Fruit fly (Drosophila melanogaster) whole organism, prepupa: Measurements from ENCODE around the gene Pop1.
A peak's percentile ranks its signal among the peaks of the same experiment; 100 is the strongest.

Source experiments
- Blimp-1 ChIP-seq: fragments of 200-800 bp; sonication (Bioruptor generic); optimal IDR thresholded peaks from 3 replicates; lab custom pipeline; 2017; ENCODE audit warnings: missing biosample characterization, missing genetic modification characterization, mild to moderate bottlenecking, moderate library complexity, missing genetic modification reagents
- CG10631 ChIP-seq: fragments of 200-800 bp; sonication (Bioruptor generic); optimal IDR thresholded peaks from 2 replicates; lab custom pipeline; 2016; ENCODE audit warnings: missing biosample characterization, missing genetic modification characterization
- CG10669 ChIP-seq: fragments of 200-800 bp; sonication (Bioruptor generic); optimal IDR thresholded peaks from 3 replicates; lab custom pipeline; 2018; ENCODE audit warnings: missing biosample characterization, mild to moderate bottlenecking, missing genetic modification characterization, moderate library complexity
- CG11762 ChIP-seq: fragments of 200-800 bp; sonication (Bioruptor generic); optimal IDR thresholded peaks from 3 replicates; lab custom pipeline; 2016; ENCODE audit warnings: missing biosample characterization, missing genetic modification characterization; ENCODE audit not compliant: insufficient read depth
- CG11902 ChIP-seq: fragments of 200-800 bp; sonication (Bioruptor generic); optimal IDR thresholded peaks from 3 replicates; lab custom pipeline; 2016; ENCODE audit warnings: missing biosample characterization, missing genetic modification characterization
- CG31627 ChIP-seq: fragments of 200-800 bp; sonication (Bioruptor generic); optimal IDR thresholded peaks from 3 replicates; lab custom pipeline; 2016; ENCODE audit warnings: missing biosample characterization, missing genetic modification characterization
- CG6163 ChIP-seq: fragments of 200-800 bp; sonication (Bioruptor generic); IDR thresholded peaks from 3 replicates; pipeline ENCODE4 v1.3.6; 2022; ENCODE audit warnings: missing biosample characterization, missing genetic modification characterization
- Eip75B ChIP-seq: fragments of 200-800 bp; sonication (Bioruptor generic); optimal IDR thresholded peaks from 3 replicates; lab custom pipeline; 2016; ENCODE audit warnings: missing biosample characterization, missing genetic modification characterization
- Lpt ChIP-seq: fragments of 200-800 bp; sonication (Bioruptor generic); optimal IDR thresholded peaks from 3 replicates; lab custom pipeline; 2016; ENCODE audit warnings: missing biosample characterization, missing genetic modification characterization
- Met ChIP-seq: fragments of 200-800 bp; sonication (Bioruptor generic); optimal IDR thresholded peaks from 3 replicates; lab custom pipeline; 2016; ENCODE audit warnings: missing biosample characterization, missing genetic modification characterization
- OdsH ChIP-seq: fragments of 200-800 bp; sonication (Bioruptor generic); optimal IDR thresholded peaks from 3 replicates; lab custom pipeline; 2016; ENCODE audit warnings: missing biosample characterization, missing genetic modification characterization
- Sox102F ChIP-seq: fragments of 200-800 bp; sonication (Bioruptor generic); optimal IDR thresholded peaks from 2 replicates; lab custom pipeline; 2016; ENCODE audit warnings: missing biosample characterization, mild to moderate bottlenecking, missing genetic modification characterization
- dac ChIP-seq: fragments of 200-800 bp; sonication (Bioruptor generic); optimal IDR thresholded peaks from 2 replicates; lab custom pipeline; 2017; ENCODE audit warnings: missing biosample characterization, mild to moderate bottlenecking, missing genetic modification characterization
- dsx ChIP-seq: fragments of 200-800 bp; optimal IDR thresholded peaks from 3 replicates; lab custom pipeline; 2019; ENCODE audit warnings: missing biosample characterization, mild to moderate bottlenecking, missing genetic modification characterization, moderate library complexity; ENCODE audit not compliant: poor library complexity, severe bottlenecking
- esn ChIP-seq: fragments of 200-800 bp; sonication (Bioruptor generic); optimal IDR thresholded peaks from 2 replicates; lab custom pipeline; 2016; ENCODE audit warnings: missing biosample characterization, mild to moderate bottlenecking, missing genetic modification characterization, moderate library complexity
- lz ChIP-seq: fragments of 200-800 bp; sonication (Bioruptor generic); optimal IDR thresholded peaks from 3 replicates; lab custom pipeline; 2016; ENCODE audit warnings: missing biosample characterization, missing genetic modification characterization
- pdm3 ChIP-seq: fragments of 200-800 bp; sonication (Bioruptor generic); optimal IDR thresholded peaks from 3 replicates; lab custom pipeline; 2016; ENCODE audit warnings: missing biosample characterization, missing genetic modification characterization
- salr ChIP-seq, 2 experiments: fragments of 200-800 bp; sonication (Bioruptor generic); optimal IDR thresholded peaks; 3 replicates each; lab custom pipeline; 2016 to 2018; ENCODE audit warnings: missing biosample characterization in 2 of 2, missing genetic modification characterization in 2 of 2, mild to moderate bottlenecking in 1 of 2
- spab ChIP-seq: fragments of 200-800 bp; sonication (Bioruptor generic); optimal IDR thresholded peaks from 2 replicates; lab custom pipeline; 2017; ENCODE audit warnings: missing biosample characterization, mild to moderate bottlenecking, missing genetic modification characterization, missing genetic modification reagents
- ss ChIP-seq, 2 experiments: fragments of 200-800 bp; sonication (Bioruptor generic); optimal IDR thresholded peaks; 2 replicates in 1 of 2; 3 replicates in 1 of 2; lab custom pipeline; 2017 to 2018; ENCODE audit warnings: mild to moderate bottlenecking in 2 of 2, missing biosample characterization in 2 of 2, missing genetic modification characterization in 2 of 2, moderate library complexity in 1 of 2

Gene Pop1

DNA sequence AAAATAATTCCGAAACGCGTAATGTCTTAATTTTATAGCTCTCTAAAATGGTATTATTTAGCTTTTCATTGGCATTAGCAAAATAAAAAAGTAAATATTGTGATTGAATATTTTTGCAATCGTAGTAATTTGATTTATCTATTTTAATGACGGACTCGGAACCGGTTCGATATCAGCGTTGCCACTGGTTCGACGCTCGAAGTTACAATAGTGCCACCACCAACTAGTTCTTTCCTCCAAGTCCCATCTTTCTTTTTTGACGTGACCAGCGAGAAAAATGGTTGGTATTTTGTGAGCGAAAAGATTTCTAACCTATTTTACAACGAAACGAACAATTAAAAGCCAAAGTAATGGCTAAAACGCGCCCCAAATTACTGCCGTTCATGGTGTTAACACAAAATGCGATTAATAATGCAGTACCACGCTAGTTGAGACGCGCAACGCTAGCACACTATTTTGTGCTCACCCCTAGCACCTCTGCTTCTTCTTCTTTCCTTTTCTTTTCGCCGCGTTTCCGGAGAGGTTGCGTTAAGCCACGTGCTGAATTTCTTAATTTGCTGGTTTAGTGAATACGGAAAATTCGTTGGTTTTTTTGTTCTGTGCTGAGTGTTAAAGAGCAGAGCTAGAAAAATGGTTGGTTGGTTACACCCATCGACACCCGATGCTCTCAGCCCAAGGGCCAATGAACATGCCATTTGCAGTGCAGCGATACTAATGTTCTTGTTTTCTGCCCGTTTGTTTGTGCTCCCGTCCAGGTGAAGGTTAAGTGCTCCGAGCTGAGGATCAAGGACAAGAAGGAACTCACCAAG lies 50.0 kb downstream of the Pop1 start, which contains the start of gene RpL35 (continued):
- TF ChIP-seq Blimp-1, result no peak
- TF ChIP-seq CG11902 (GFP tag; lab: Kevin White, UChicago), result no peak
- TF ChIP-seq esn (GFP tag; lab: Kevin White, UChicago), result peak; percentile 63
- peak; percentile 13 for TF ChIP-seq lz (GFP tag; lab: Kevin White, UChicago)
- no peak for TF ChIP-seq pdm3
- no peak for TF ChIP-seq Met
- peak; percentile 22 for TF ChIP-seq CG31627 (GFP tag; lab: Kevin White, UChicago)
- no peak for TF ChIP-seq CG11762 (GFP tag; lab: Kevin White, UChicago)
- no peak for TF ChIP-seq spab (GFP tag; lab: Kevin White, UChicago)
- peak; percentile 25 for TF ChIP-seq Sox102F (GFP tag; lab: Kevin White, UChicago)
- peak; percentile 56 to 66 for TF ChIP-seq ss (GFP tag; optimal IDR thresholded peaks at IDR 0.05; lab: Kevin White, UChicago)
- TF ChIP-seq dac, result no peak
- TF ChIP-seq Eip75B (GFP tag; lab: Kevin White, UChicago), result no peak
- TF ChIP-seq CG6163 (GFP tag; lab: Robert Waterston, UW), result 0 out of 3 replicates have a peak, but pooled peaks have one; percentile 43
- no peak for TF ChIP-seq dsx
- no peak for TF ChIP-seq CG10631
- no peak for TF ChIP-seq OdsH
- no peak for TF ChIP-seq Lpt
- peak in 1 of 2 experiments; percentile 14 for TF ChIP-seq salr (GFP tag; optimal IDR thresholded peaks at IDR 0.05; lab: Kevin White, UChicago)
- TF ChIP-seq CG10669, result peak; percentile 27
